Worm (Caenorhabditis elegans): Measurements from ENCODE around the gene tkr-2.

DNA sequence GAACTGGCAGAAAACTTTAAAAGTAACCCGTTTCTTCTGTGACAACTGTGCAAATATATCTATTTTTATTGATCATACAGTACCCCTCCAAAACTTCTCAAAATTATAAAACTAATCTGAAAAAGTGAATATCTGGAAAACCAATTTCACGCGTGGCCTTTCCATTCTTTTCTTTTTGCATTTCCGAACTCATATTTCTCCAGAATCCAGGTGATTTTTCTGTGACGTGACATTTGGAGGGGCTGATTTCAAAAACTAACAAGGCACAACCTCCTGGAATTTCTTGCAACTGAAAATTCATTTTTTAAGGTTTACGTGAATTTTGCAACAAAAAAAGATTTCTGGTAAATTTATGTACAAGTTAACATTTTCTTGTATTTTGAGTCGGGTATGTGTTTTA is 1.6 kb upstream of the tkr-2 start:
- TF ChIP-seq sea-2 (GFP tag; optimal IDR thresholded peaks at IDR 0.05) (no peak), aly-2 (tag; optimal IDR thresholded peaks at IDR 0.05) (no peak), egl-27 (tag; optimal IDR thresholded peaks at IDR 0.05) (no peak), unc-62 (GFP tag; optimal IDR thresholded peaks at IDR 0.05) (no peak), zag-1 (tag; optimal IDR thresholded peaks at IDR 0.05) (no peak), nhr-11 (tag; optimal IDR thresholded peaks at IDR 0.05) (no peak), jun-1 (tag; optimal IDR thresholded peaks at IDR 0.05) (no peak), ztf-11 (tag; optimal IDR thresholded peaks at IDR 0.05) (no peak), snpc-4 (tag; optimal IDR thresholded peaks at IDR 0.05) (no peak), elt-1 (tag; optimal IDR thresholded peaks at IDR 0.05) (no peak), nhr-25 (tag; optimal IDR thresholded peaks at IDR 0.05) (no peak), nhr-28 (tag; optimal IDR thresholded peaks at IDR 0.05) (no peak), pha-4 (tag; optimal IDR thresholded peaks at IDR 0.05) (no peak), pqm-1 (tag; optimal IDR thresholded peaks at IDR 0.05) (no peak)
